Worm (Caenorhabditis elegans) whole organism, late embryonic: ENCODE results near the gene F56A4.3.
"Not testable (repeated sequence)": the region's sequence is repeated elsewhere in the genome, so short reads cannot be mapped to it uniquely, and the experiment has no call there.

Experiments used
- dmd-4 ChIP-seq: sonication (generic microtip); optimal IDR thresholded peaks from 2 replicates; lab custom pipeline; 2016; ENCODE audit warnings: borderline replicate concordance, missing genetic modification characterization, missing compliant biosample characterization
- nhr-232 ChIP-seq: sonication (generic microtip); optimal IDR thresholded peaks from 2 replicates; lab custom pipeline; 2016; ENCODE audit warnings: missing genetic modification characterization, missing compliant biosample characterization
- tbx-2 ChIP-seq: sonication (generic microtip); optimal IDR thresholded peaks from 2 replicates; lab custom pipeline; 2016; ENCODE audit warnings: missing genetic modification characterization, missing compliant biosample characterization
- ttx-3 ChIP-seq: sonication (generic microtip); optimal IDR thresholded peaks from 2 replicates; lab custom pipeline; 2016; ENCODE audit warnings: missing genetic modification reagents, missing genetic modification characterization, missing compliant biosample characterization

ce11 chrV:2453114-2453513 is at the start of gene F56A4.3:
- not testable (repeated sequence) for TF ChIP-seq tbx-2, nhr-232, ttx-3, dmd-4 (tag; lab: Kevin White, UChicago)
